Fruit fly (Drosophila melanogaster) whole organism, wandering third instar larva: ENCODE measurements around the gene CG43880.

Experiments used
- Abd-B ChIP-seq: fragments of >200 bp; optimal IDR thresholded peaks from 2 replicates; lab custom pipeline; 2017; ENCODE audit warnings: missing biosample characterization, missing genetic modification characterization
- CG32264 ChIP-seq: fragments of 200-800 bp; sonication (Bioruptor generic); optimal IDR thresholded peaks from 2 replicates; lab custom pipeline; 2016; ENCODE audit warnings: missing biosample characterization, missing genetic modification characterization
- CG9705 ChIP-seq: fragments of 200-800 bp; sonication (Bioruptor generic); optimal IDR thresholded peaks from 2 replicates; lab custom pipeline; 2018; ENCODE audit warnings: missing biosample characterization, mild to moderate bottlenecking, missing genetic modification characterization
- CrebA ChIP-seq: fragments of 200-800 bp; sonication (Bioruptor generic); optimal IDR thresholded peaks from 2 replicates; lab custom pipeline; 2016; ENCODE audit warnings: missing biosample characterization, mild to moderate bottlenecking, missing genetic modification characterization, borderline replicate concordance
- Dfd ChIP-seq: fragments of >200 bp; optimal IDR thresholded peaks from 2 replicates; lab custom pipeline; 2017; ENCODE audit warnings: missing biosample characterization, missing genetic modification characterization
- Dif ChIP-seq: fragments of 200-275, 200-300 bp; sonication (Bioruptor generic); optimal IDR thresholded peaks from 2 replicates; lab custom pipeline; 2018; ENCODE audit warnings: missing biosample characterization, missing genetic modification characterization; ENCODE audit not compliant: partially characterized antibody
- GATAd ChIP-seq: sonication (Bioruptor generic); optimal IDR thresholded peaks from 2 replicates; lab custom pipeline; 2016; ENCODE audit warnings: missing biosample characterization, missing genetic modification characterization
- HLH106 ChIP-seq: fragments of 200-800 bp; optimal IDR thresholded peaks from 3 replicates; lab custom pipeline; 2019; ENCODE audit warnings: missing biosample characterization, mild to moderate bottlenecking, missing genetic modification characterization, moderate library complexity
- Hnf4 ChIP-seq: fragments of 200-800 bp; sonication (Bioruptor generic); optimal IDR thresholded peaks from 2 replicates; lab custom pipeline; 2016; ENCODE audit warnings: missing biosample characterization, mild to moderate bottlenecking, missing genetic modification characterization
- Hr78 ChIP-seq: fragments of >200 bp; optimal IDR thresholded peaks from 2 replicates; lab custom pipeline; 2017; ENCODE audit warnings: missing biosample characterization, missing genetic modification characterization
- Hr83 ChIP-seq: fragments of 200-300 bp; sonication (Bioruptor generic); optimal IDR thresholded peaks from 2 replicates; lab custom pipeline; 2016; ENCODE audit warnings: missing biosample characterization, mild to moderate bottlenecking, missing genetic modification characterization, moderate library complexity; ENCODE audit not compliant: poor library complexity, severe bottlenecking
- Jra ChIP-seq: sonication (Bioruptor generic); optimal IDR thresholded peaks from 2 replicates; lab custom pipeline; 2016; ENCODE audit warnings: missing biosample characterization, missing genetic modification characterization
- Mio ChIP-seq: sonication (Bioruptor generic); optimal IDR thresholded peaks from 2 replicates; lab custom pipeline; 2016; ENCODE audit warnings: missing biosample characterization, missing genetic modification characterization
- Myc ChIP-seq: fragments of >200 bp; optimal IDR thresholded peaks from 2 replicates; lab custom pipeline; 2017
- N ChIP-seq: fragments of >200 bp; optimal IDR thresholded peaks from 2 replicates; lab custom pipeline; 2018; ENCODE audit warnings: missing biosample characterization, missing external identifiers, missing genetic modification characterization
- OdsH ChIP-seq: fragments of 200-800 bp; sonication (Bioruptor generic); optimal IDR thresholded peaks from 2 replicates; lab custom pipeline; 2016; ENCODE audit warnings: missing biosample characterization, mild to moderate bottlenecking, missing genetic modification characterization
- Rel ChIP-seq, 2 experiments: fragments of 200-800 bp; sonication (Bioruptor generic) in 1 of 2; optimal IDR thresholded peaks; 2 replicates in 1 of 2; 3 replicates in 1 of 2; lab custom pipeline; 2016 to 2019; ENCODE audit warnings: mild to moderate bottlenecking in 2 of 2, missing biosample characterization in 2 of 2, missing genetic modification characterization in 2 of 2, moderate library complexity in 1 of 2
- Sp1 ChIP-seq: fragments of 200-800 bp; sonication (Bioruptor generic); optimal IDR thresholded peaks from 3 replicates; lab custom pipeline; 2019; ENCODE audit warnings: missing biosample characterization, mild to moderate bottlenecking, missing genetic modification characterization, moderate library complexity
- Vsx2 ChIP-seq: fragments of 200-300, 225-300 bp; sonication (Bioruptor generic); optimal IDR thresholded peaks from 2 replicates; lab custom pipeline; 2018; ENCODE audit warnings: missing biosample characterization, missing genetic modification characterization; ENCODE audit not compliant: partially characterized antibody
- br ChIP-seq: fragments of 200-800 bp; sonication (Bioruptor generic); optimal IDR thresholded peaks from 2 replicates; lab custom pipeline; 2016; ENCODE audit warnings: missing biosample characterization, missing genetic modification characterization
- brk ChIP-seq: fragments of 200-800 bp; sonication (Bioruptor generic); optimal IDR thresholded peaks from 2 replicates; lab custom pipeline; 2016; ENCODE audit warnings: missing biosample characterization, mild to moderate bottlenecking, missing genetic modification characterization
- dl ChIP-seq, 2 experiments: fragments of 175-275, 200-275 bp in 1 of 2; fragments of 200-275 bp in 1 of 2; sonication (Bioruptor generic); optimal IDR thresholded peaks; lab custom pipeline; 2018; ENCODE audit warnings: mild to moderate bottlenecking in 2 of 2, missing biosample characterization in 2 of 2, missing genetic modification characterization in 2 of 2, moderate library complexity in 2 of 2; ENCODE audit not compliant: partially characterized antibody in 2 of 2, insufficient read depth in 1 of 2
- dmrt93B ChIP-seq: fragments of 200-800 bp; sonication (Bioruptor generic); optimal IDR thresholded peaks from 2 replicates; lab custom pipeline; 2018; ENCODE audit warnings: missing biosample characterization, mild to moderate bottlenecking, missing genetic modification characterization
- dsf ChIP-seq: sonication (Bioruptor generic); optimal IDR thresholded peaks from 2 replicates; lab custom pipeline; 2016; ENCODE audit warnings: missing biosample characterization, missing genetic modification characterization, borderline replicate concordance
- ey ChIP-seq: fragments of 200-800 bp; sonication (Bioruptor generic); optimal IDR thresholded peaks from 2 replicates; lab custom pipeline; 2016; ENCODE audit warnings: missing biosample characterization, missing genetic modification characterization
- foxo ChIP-seq, 2 experiments: fragments of 200-800 bp; sonication (Bioruptor generic); optimal IDR thresholded peaks; 2 replicates in 1 of 2; 3 replicates in 1 of 2; lab custom pipeline; 2016 to 2017; ENCODE audit warnings: missing biosample characterization in 2 of 2, missing genetic modification characterization in 2 of 2
- fru ChIP-seq: fragments of 200-800 bp; sonication (Bioruptor generic); optimal IDR thresholded peaks from 3 replicates; lab custom pipeline; 2016; ENCODE audit warnings: missing biosample characterization, mild to moderate bottlenecking, missing genetic modification characterization
- h ChIP-seq: fragments of 200-800 bp; sonication (Bioruptor generic); optimal IDR thresholded peaks from 3 replicates; lab custom pipeline; 2016; ENCODE audit warnings: missing biosample characterization, mild to moderate bottlenecking, missing genetic modification characterization
- jim ChIP-seq: fragments of 175-275, 200-325 bp; sonication (Bioruptor generic); optimal IDR thresholded peaks from 2 replicates; lab custom pipeline; 2016; ENCODE audit warnings: missing biosample characterization, mild to moderate bottlenecking, missing genetic modification characterization
- lola ChIP-seq: fragments of >200 bp; optimal IDR thresholded peaks from 2 replicates; lab custom pipeline; 2017; ENCODE audit warnings: missing biosample characterization, missing genetic modification characterization
- pan ChIP-seq: fragments of >200 bp; optimal IDR thresholded peaks from 2 replicates; lab custom pipeline; 2017
- psq ChIP-seq: fragments of 200-800 bp; sonication (Bioruptor generic); optimal IDR thresholded peaks from 3 replicates; lab custom pipeline; 2017; ENCODE audit warnings: missing biosample characterization, mild to moderate bottlenecking, missing genetic modification characterization, moderate library complexity
- rgr ChIP-seq: fragments of 200-800 bp; sonication (Bioruptor generic); optimal IDR thresholded peaks from 3 replicates; lab custom pipeline; 2016; ENCODE audit warnings: missing biosample characterization, mild to moderate bottlenecking, missing genetic modification characterization
- sage ChIP-seq: fragments of 200-800 bp; sonication (Bioruptor generic); optimal IDR thresholded peaks from 2 replicates; lab custom pipeline; 2016; ENCODE audit warnings: missing biosample characterization, mild to moderate bottlenecking, missing genetic modification characterization
- sv ChIP-seq: fragments of 200-800 bp; sonication (Bioruptor generic); optimal IDR thresholded peaks from 3 replicates; lab custom pipeline; 2016; ENCODE audit warnings: missing biosample characterization, missing genetic modification characterization
- tai ChIP-seq: sonication (Bioruptor generic); optimal IDR thresholded peaks from 2 replicates; lab custom pipeline; 2016; ENCODE audit warnings: missing biosample characterization, missing genetic modification characterization
- usp ChIP-seq: fragments of >200 bp; optimal IDR thresholded peaks from 2 replicates; lab custom pipeline; 2017; ENCODE audit warnings: missing biosample characterization, missing genetic modification characterization
- woc ChIP-seq: sonication (Bioruptor generic); optimal IDR thresholded peaks from 2 replicates; lab custom pipeline; 2016; ENCODE audit warnings: missing biosample characterization, mild to moderate bottlenecking, missing genetic modification characterization

CG43880 gene

DNA sequence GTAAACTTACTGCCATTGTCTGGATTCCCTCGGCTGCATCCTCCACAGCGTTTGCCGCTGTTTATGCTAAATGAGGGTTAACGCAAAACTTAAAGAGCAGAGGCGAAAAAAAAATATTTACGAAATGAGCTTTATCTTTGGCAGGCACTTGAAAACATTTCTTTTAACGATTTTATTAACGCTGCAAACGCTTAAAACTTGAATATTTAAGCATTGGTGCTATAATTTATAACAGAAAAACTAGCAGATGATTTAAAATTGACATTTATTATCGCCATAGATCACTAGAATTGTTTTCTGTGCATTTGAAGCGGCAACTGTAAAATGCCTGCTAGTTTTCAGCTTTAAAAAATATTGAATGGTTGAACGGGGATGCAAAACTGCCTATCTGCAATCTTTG is 44.1 kb upstream of the CG43880 start:
- no peak for TF ChIP-seq ey (GFP tag; lab: Kevin White, UChicago)
- TF ChIP-seq dsf (GFP tag; lab: Kevin White, UChicago), result no peak
- no peak for TF ChIP-seq HLH106 (tag; lab: Kevin White, UChicago)
- no peak for TF ChIP-seq Hnf4 (GFP tag; lab: Kevin White, UChicago)
- no peak for TF ChIP-seq GATAd (GFP tag; lab: Kevin White, UChicago)
- no peak for TF ChIP-seq foxo (GFP tag; optimal IDR thresholded peaks at IDR 0.05; lab: Kevin White, UChicago)
- TF ChIP-seq br (GFP tag; lab: Kevin White, UChicago), result no peak
- TF ChIP-seq Mio (GFP tag; lab: Kevin White, UChicago), result no peak
- no peak for TF ChIP-seq h (GFP tag; lab: Kevin White, UChicago)
- no peak for TF ChIP-seq rgr (GFP tag; lab: Kevin White, UChicago)
- TF ChIP-seq psq (GFP tag; lab: Kevin White, UChicago), result no peak
- TF ChIP-seq woc, result no peak
- no peak for TF ChIP-seq dmrt93B (GFP tag; lab: Kevin White, UChicago)
- TF ChIP-seq Dif (GFP tag; lab: Kevin White, UChicago), result no peak
- no peak for TF ChIP-seq Hr83
- no peak for TF ChIP-seq jim (GFP tag; lab: Kevin White, UChicago)
- no peak for TF ChIP-seq lola
- no peak for TF ChIP-seq Jra (GFP tag; lab: Kevin White, UChicago)
- no peak for TF ChIP-seq CG9705 (GFP tag; lab: Kevin White, UChicago)

DNA sequence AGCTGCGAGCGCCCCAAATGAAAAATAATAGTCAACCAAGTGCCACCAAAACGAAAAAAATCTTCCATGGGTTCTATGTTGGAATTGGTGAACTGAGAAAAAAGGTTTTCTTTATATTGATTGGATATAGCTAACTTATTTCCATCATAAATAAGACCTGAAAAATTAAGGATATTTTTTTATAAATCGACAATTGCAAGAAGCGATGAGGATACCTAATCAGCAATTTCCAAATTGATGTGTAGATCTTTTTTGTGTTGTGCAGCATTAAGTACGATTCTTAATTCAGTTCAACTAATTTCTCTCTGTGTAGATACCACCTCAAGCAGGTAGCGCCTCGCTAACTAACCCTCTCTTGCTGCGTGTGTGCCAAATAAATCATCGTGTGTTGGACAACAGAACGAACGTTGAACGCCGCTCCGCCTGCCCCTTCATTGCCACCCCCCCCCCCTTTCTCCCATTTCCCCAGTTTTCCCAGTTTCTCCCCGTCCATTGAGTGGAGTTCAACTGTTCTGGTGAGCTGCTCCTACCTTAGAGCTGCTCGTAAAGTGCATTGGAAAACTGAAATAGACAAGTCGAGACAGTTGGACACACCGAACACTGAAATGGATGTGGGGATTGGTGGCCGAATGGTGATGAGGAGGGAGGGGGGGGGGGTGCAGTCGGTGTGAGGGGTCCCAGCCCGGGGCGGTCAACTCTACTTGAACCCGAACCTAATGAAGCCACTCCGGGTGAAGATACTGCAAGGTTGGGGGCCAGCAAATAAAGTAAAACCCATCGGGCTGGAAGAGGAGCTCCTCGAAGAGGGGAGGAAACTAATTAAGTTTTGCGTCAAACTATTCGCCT is 42.9 kb upstream of the CG43880 start:
- no peak for TF ChIP-seq lola
- TF ChIP-seq dmrt93B (GFP tag; lab: Kevin White, UChicago), result no peak
- peak; percentile 14 for TF ChIP-seq sage (GFP tag; lab: Kevin White, UChicago)
- peak; percentile 92 for TF ChIP-seq Dfd (GFP tag; lab: Kevin White, UChicago)
- TF ChIP-seq dsf (GFP tag; lab: Kevin White, UChicago), result no peak
- TF ChIP-seq Hr83, result no peak
- no peak for TF ChIP-seq CG9705 (GFP tag; lab: Kevin White, UChicago)
- no peak for TF ChIP-seq Rel (GFP tag; optimal IDR thresholded peaks at IDR 0.05; lab: Kevin White, UChicago)
- TF ChIP-seq Rel (tag; optimal IDR thresholded peaks at IDR 0.05; lab: Kevin White, UChicago), result no peak
- no peak for TF ChIP-seq Vsx2
- peak; percentile 33 for TF ChIP-seq Sp1 (GFP tag; lab: Kevin White, UChicago)
- TF ChIP-seq foxo (GFP tag; optimal IDR thresholded peaks at IDR 0.05; lab: Kevin White, UChicago), result peak in 1 of 2 experiments; percentile 26
- TF ChIP-seq Mio (GFP tag; lab: Kevin White, UChicago), result no peak
- TF ChIP-seq GATAd (GFP tag; lab: Kevin White, UChicago), result no peak
- no peak for TF ChIP-seq Hr78 (GFP tag; lab: Kevin White, UChicago)
- no peak for TF ChIP-seq Jra (GFP tag; lab: Kevin White, UChicago)
- peak; percentile 38 for TF ChIP-seq psq (GFP tag; lab: Kevin White, UChicago)
- peak; percentile 27 for TF ChIP-seq ey (GFP tag; lab: Kevin White, UChicago)
- no peak for TF ChIP-seq N (GFP tag; lab: Kevin White, UChicago)
- TF ChIP-seq usp, result no peak
- TF ChIP-seq tai, result no peak
- TF ChIP-seq Myc (lab: Kevin White, UChicago), result no peak
- TF ChIP-seq h (GFP tag; lab: Kevin White, UChicago), result peak; percentile 67
- TF ChIP-seq sv (GFP tag; lab: Kevin White, UChicago), result peak; percentile 13
- no peak for TF ChIP-seq pan (lab: Kevin White, UChicago)
- TF ChIP-seq Abd-B, result no peak
- TF ChIP-seq woc, result peak; percentile 16
- no peak for TF ChIP-seq brk (GFP tag; lab: Kevin White, UChicago)
- no peak for TF ChIP-seq br (GFP tag; lab: Kevin White, UChicago)
- peak; percentile 37 for TF ChIP-seq OdsH (GFP tag; lab: Kevin White, UChicago)
- TF ChIP-seq rgr (GFP tag; lab: Kevin White, UChicago), result peak; percentile 27
- TF ChIP-seq Dif (GFP tag; lab: Kevin White, UChicago), result no peak
- TF ChIP-seq HLH106 (tag; lab: Kevin White, UChicago), result peak; percentile 18
- no peak for TF ChIP-seq jim (GFP tag; lab: Kevin White, UChicago)
- TF ChIP-seq Hnf4 (GFP tag; lab: Kevin White, UChicago), result no peak
- no peak for TF ChIP-seq dl (GFP tag; optimal IDR thresholded peaks at IDR 0.05; lab: Kevin White, UChicago; ENCODE audit: insufficient read depth in 1 of 2, partially characterized antibody in 2 of 2)
- no peak for TF ChIP-seq CrebA (GFP tag; lab: Kevin White, UChicago)
- peak; percentile 60 for TF ChIP-seq fru (GFP tag; lab: Kevin White, UChicago)
- no peak for TF ChIP-seq CG32264 (GFP tag; lab: Kevin White, UChicago)
- TF ChIP-seq, all 38 proteins: peak for 13
